Worm (Caenorhabditis elegans): ENCODE data around the gene T28H10.1.

ce11 chrV:12462908-12463307, 40.7 kb upstream of the T28H10.1 start, which contains the start of gene egl-10:
- TF ChIP-seq F13H6.1 (tag; optimal IDR thresholded peaks at IDR 0.05): no peak
- no peak for TF ChIP-seq unc-86 (tag; optimal IDR thresholded peaks at IDR 0.05)
- TF ChIP-seq nhr-11 (tag; optimal IDR thresholded peaks at IDR 0.05): no peak
- TF ChIP-seq eyg-1 (tag; optimal IDR thresholded peaks at IDR 0.05): no peak
- TF ChIP-seq fkh-10 (GFP tag; optimal IDR thresholded peaks at IDR 0.05): no peak
- no peak for TF ChIP-seq ama-1 (optimal IDR thresholded peaks at IDR 0.05)
- TF ChIP-seq sdc-2 (tag; optimal IDR thresholded peaks at IDR 0.05): no peak
- TF ChIP-seq nfya-1 (tag; optimal IDR thresholded peaks at IDR 0.05): no peak
- no peak for TF ChIP-seq ceh-14 (tag; optimal IDR thresholded peaks at IDR 0.05)
